Worm (Caenorhabditis elegans) whole organism, late embryonic: Measurements from ENCODE around the gene epc-1.

ENCODE experiments used
- C08G9.2 ChIP-seq: sonication (generic microtip); optimal IDR thresholded peaks from 2 replicates; lab custom pipeline; 2016; ENCODE audit warnings: mild to moderate bottlenecking, missing genetic modification characterization, moderate library complexity, missing compliant biosample characterization
- C38D4.7 ChIP-seq: fragments of 200-800 bp; sonication (Bioruptor generic); optimal IDR thresholded peaks from 2 replicates; lab custom pipeline; 2018; ENCODE audit warnings: mild to moderate bottlenecking, missing genetic modification characterization, moderate library complexity, missing compliant biosample characterization
- F13H6.1 ChIP-seq: sonication (generic microtip); optimal IDR thresholded peaks from 2 replicates; lab custom pipeline; 2016; ENCODE audit warnings: missing genetic modification characterization, missing compliant biosample characterization
- K09A11.1 ChIP-seq: sonication (generic microtip); optimal IDR thresholded peaks from 2 replicates; lab custom pipeline; 2017; ENCODE audit warnings: antibody characterized with exemption, mild to moderate bottlenecking, missing genetic modification characterization, missing compliant biosample characterization; ENCODE audit not compliant: insufficient read depth
- Y22D7AL.16 ChIP-seq: sonication (generic microtip); optimal IDR thresholded peaks from 2 replicates; lab custom pipeline; 2016; ENCODE audit warnings: missing genetic modification characterization, missing compliant biosample characterization
- ahr-1 ChIP-seq: sonication (generic microtip); optimal IDR thresholded peaks from 2 replicates; lab custom pipeline; 2016; ENCODE audit warnings: missing genetic modification characterization, missing compliant biosample characterization
- ama-1 ChIP-seq: fragments of 150-350 bp; optimal IDR thresholded peaks from 2 replicates; lab custom pipeline; 2014
- ceh-18 ChIP-seq: sonication (generic microtip); optimal IDR thresholded peaks from 2 replicates; lab custom pipeline; 2016; ENCODE audit warnings: missing genetic modification characterization, missing compliant biosample characterization
- ceh-2 ChIP-seq: sonication (generic microtip); optimal IDR thresholded peaks from 2 replicates; lab custom pipeline; 2016; ENCODE audit warnings: missing genotype, missing genetic modification characterization, missing compliant biosample characterization
- ceh-30 ChIP-seq: fragments of 150-350 bp; optimal IDR thresholded peaks from 2 replicates; lab custom pipeline; 2014; ENCODE audit warnings: missing biosample characterization, missing genetic modification characterization
- ceh-31 ChIP-seq: sonication (generic microtip); optimal IDR thresholded peaks from 2 replicates; lab custom pipeline; 2016; ENCODE audit warnings: missing genetic modification characterization, missing compliant biosample characterization
- ceh-34 ChIP-seq: sonication (generic microtip); optimal IDR thresholded peaks from 2 replicates; lab custom pipeline; 2016; ENCODE audit warnings: mild to moderate bottlenecking, missing genetic modification characterization, missing compliant biosample characterization
- dmd-4 ChIP-seq: sonication (generic microtip); optimal IDR thresholded peaks from 2 replicates; lab custom pipeline; 2016; ENCODE audit warnings: borderline replicate concordance, missing genetic modification characterization, missing compliant biosample characterization
- dve-1 ChIP-seq: sonication (generic microtip); optimal IDR thresholded peaks from 2 replicates; lab custom pipeline; 2017; ENCODE audit warnings: antibody characterized with exemption, mild to moderate bottlenecking, missing genetic modification characterization, missing compliant biosample characterization
- ets-4 ChIP-seq: sonication (generic microtip); optimal IDR thresholded peaks from 2 replicates; lab custom pipeline; 2016; ENCODE audit warnings: missing genetic modification characterization, missing compliant biosample characterization
- eyg-1 ChIP-seq: sonication (generic microtip); optimal IDR thresholded peaks from 2 replicates; lab custom pipeline; 2016; ENCODE audit warnings: missing genotype, missing genetic modification characterization, missing compliant biosample characterization
- fkh-10 ChIP-seq: fragments of 150-350 bp; optimal IDR thresholded peaks from 2 replicates; lab custom pipeline; 2014; ENCODE audit warnings: missing biosample characterization, missing genetic modification reagents, missing genetic modification characterization
- hlh-13 ChIP-seq: fragments of 200-800 bp; sonication (Bioruptor generic); optimal IDR thresholded peaks from 2 replicates; lab custom pipeline; 2018; ENCODE audit warnings: mild to moderate bottlenecking, missing genetic modification characterization, missing compliant biosample characterization
- hlh-15 ChIP-seq: sonication (generic microtip); optimal IDR thresholded peaks from 2 replicates; lab custom pipeline; 2016; ENCODE audit warnings: missing genetic modification characterization, missing compliant biosample characterization
- hlh-30 ChIP-seq: sonication (generic microtip); optimal IDR thresholded peaks from 2 replicates; lab custom pipeline; 2017; ENCODE audit warnings: antibody characterized with exemption, missing genetic modification characterization, missing compliant biosample characterization; ENCODE audit not compliant: insufficient read depth
- hlh-6 ChIP-seq: sonication (generic microtip); optimal IDR thresholded peaks from 2 replicates; lab custom pipeline; 2016; ENCODE audit warnings: missing genotype, missing genetic modification characterization, missing compliant biosample characterization
- hlh-8 ChIP-seq: sonication (generic microtip); optimal IDR thresholded peaks from 2 replicates; lab custom pipeline; 2016; ENCODE audit warnings: missing genotype, missing genetic modification characterization, missing compliant biosample characterization
- madf-2 ChIP-seq: sonication (generic microtip); optimal IDR thresholded peaks from 2 replicates; lab custom pipeline; 2017; ENCODE audit warnings: missing genetic modification characterization, missing compliant biosample characterization
- mec-3 ChIP-seq: sonication (generic microtip); optimal IDR thresholded peaks from 2 replicates; lab custom pipeline; 2016; ENCODE audit warnings: borderline replicate concordance, missing genetic modification characterization, missing compliant biosample characterization
- nfya-1 ChIP-seq: sonication (generic microtip); optimal IDR thresholded peaks from 2 replicates; lab custom pipeline; 2017; ENCODE audit warnings: missing genetic modification characterization, mild to moderate bottlenecking, missing compliant biosample characterization, antibody characterized with exemption, moderate library complexity
- nhr-232 ChIP-seq: sonication (generic microtip); optimal IDR thresholded peaks from 2 replicates; lab custom pipeline; 2016; ENCODE audit warnings: missing genetic modification characterization, missing compliant biosample characterization
- odd-2 ChIP-seq: sonication (generic microtip); optimal IDR thresholded peaks from 2 replicates; lab custom pipeline; 2017; ENCODE audit warnings: antibody characterized with exemption, mild to moderate bottlenecking, missing genetic modification characterization, missing compliant biosample characterization
- pag-3 ChIP-seq: sonication (generic microtip); optimal IDR thresholded peaks from 2 replicates; lab custom pipeline; 2016; ENCODE audit warnings: missing compliant biosample characterization, missing genetic modification characterization, borderline replicate concordance
- pat-9 ChIP-seq: fragments of 200-800 bp; sonication (Bioruptor generic); optimal IDR thresholded peaks from 2 replicates; lab custom pipeline; 2018; ENCODE audit warnings: mild to moderate bottlenecking, missing genetic modification characterization, moderate library complexity, missing compliant biosample characterization
- pha-4 ChIP-seq: fragments of 150-350 bp; optimal IDR thresholded peaks from 2 replicates; lab custom pipeline; 2018; ENCODE audit warnings: missing biosample characterization, missing genetic modification reagents, missing genetic modification characterization
- pqm-1 ChIP-seq: sonication (generic microtip); optimal IDR thresholded peaks from 2 replicates; lab custom pipeline; 2016; ENCODE audit warnings: missing genetic modification characterization, missing compliant biosample characterization
- pros-1 ChIP-seq: fragments of 150-350 bp; optimal IDR thresholded peaks from 2 replicates; lab custom pipeline; 2014; ENCODE audit warnings: missing biosample characterization, missing genetic modification reagents, missing genetic modification characterization
- ref-2 ChIP-seq: sonication (generic microtip); optimal IDR thresholded peaks from 2 replicates; lab custom pipeline; 2016; ENCODE audit warnings: missing genetic modification characterization, missing compliant biosample characterization
- rnt-1 ChIP-seq: sonication (generic microtip); optimal IDR thresholded peaks from 2 replicates; lab custom pipeline; 2016; ENCODE audit warnings: missing genetic modification characterization, missing compliant biosample characterization
- sox-2 ChIP-seq: fragments of 200-800 bp; sonication (Bioruptor generic); IDR thresholded peaks from 2 replicates; pipeline ENCODE4 v1.3.6; 2022; ENCODE audit warnings: missing genetic modification reagents, missing genetic modification characterization, missing compliant biosample characterization
- sox-4 ChIP-seq: sonication (generic microtip); optimal IDR thresholded peaks from 2 replicates; lab custom pipeline; 2017; ENCODE audit warnings: mild to moderate bottlenecking, missing genetic modification characterization, inconsistent platforms, missing compliant biosample characterization
- syd-9 ChIP-seq: sonication (generic microtip); optimal IDR thresholded peaks from 2 replicates; lab custom pipeline; 2016; ENCODE audit warnings: mild to moderate bottlenecking, missing genetic modification characterization, moderate library complexity, missing compliant biosample characterization
- tbx-2 ChIP-seq: sonication (generic microtip); optimal IDR thresholded peaks from 2 replicates; lab custom pipeline; 2016; ENCODE audit warnings: missing genetic modification characterization, missing compliant biosample characterization
- tbx-7 ChIP-seq: sonication (generic microtip); optimal IDR thresholded peaks from 2 replicates; lab custom pipeline; 2016; ENCODE audit warnings: missing genotype, missing genetic modification characterization, missing compliant biosample characterization
- ttx-3 ChIP-seq: sonication (generic microtip); optimal IDR thresholded peaks from 2 replicates; lab custom pipeline; 2016; ENCODE audit warnings: missing genetic modification reagents, missing genetic modification characterization, missing compliant biosample characterization
- unc-3 ChIP-seq, 2 experiments: fragments of 200-800 bp in 1 of 2; sonication (Bioruptor generic) in 1 of 2; sonication (generic microtip) in 1 of 2; conservative IDR thresholded peaks in 1 of 2; optimal IDR thresholded peaks in 1 of 2; 2 replicates each; pipeline versions ENCODE4 v1.3.6 to Lab custom; 2016 to 2022; ENCODE audit warnings: missing compliant biosample characterization in 2 of 2, missing genetic modification characterization in 2 of 2, missing genetic modification reagents in 1 of 2
- unc-42 ChIP-seq: sonication (generic microtip); optimal IDR thresholded peaks from 2 replicates; lab custom pipeline; 2016; ENCODE audit warnings: missing genotype, missing genetic modification characterization, missing compliant biosample characterization
- unc-55 ChIP-seq: sonication (generic microtip); optimal IDR thresholded peaks from 2 replicates; lab custom pipeline; 2017; ENCODE audit warnings: missing biosample characterization, missing genetic modification reagents, missing genetic modification characterization
- unc-86 ChIP-seq: sonication (generic microtip); optimal IDR thresholded peaks from 2 replicates; lab custom pipeline; 2016; ENCODE audit warnings: missing genetic modification characterization, missing compliant biosample characterization
- zip-5 ChIP-seq: sonication (generic microtip); optimal IDR thresholded peaks from 2 replicates; lab custom pipeline; 2016; ENCODE audit warnings: missing genetic modification characterization, missing compliant biosample characterization
- ztf-16 ChIP-seq: sonication (generic microtip); optimal IDR thresholded peaks from 2 replicates; lab custom pipeline; 2017; ENCODE audit warnings: missing genetic modification characterization, missing compliant biosample characterization

epc-1 gene

DNA sequence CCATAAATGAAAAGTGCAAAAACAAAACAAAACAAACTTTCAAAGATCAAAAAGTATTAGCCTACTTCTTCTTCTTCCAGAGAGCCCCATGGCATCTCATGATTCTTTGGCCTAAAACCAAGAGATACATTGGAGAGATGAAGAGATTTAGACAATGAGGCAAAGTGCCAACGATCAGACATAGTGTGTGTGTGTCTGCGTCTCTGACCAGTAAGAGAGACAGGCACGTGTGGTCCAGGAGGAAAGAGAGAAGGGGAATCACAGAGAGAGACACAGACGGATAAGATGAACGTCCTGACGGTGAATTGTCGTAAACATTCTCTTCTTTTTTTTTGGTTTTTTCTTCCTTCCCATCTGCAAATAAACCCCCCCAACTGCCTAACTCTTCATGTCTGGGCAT is 24.9 kb downstream of the epc-1 start:
- peak; percentile 86 for TF ChIP-seq ceh-18 (tag; lab: Kevin White, UChicago)
- peak; percentile 23 for TF ChIP-seq ztf-16
- TF ChIP-seq pag-3 (tag; lab: Kevin White, UChicago), result no peak
- peak; percentile 30 for TF ChIP-seq hlh-8 (tag; lab: Kevin White, UChicago)
- TF ChIP-seq ceh-2 (tag; lab: Kevin White, UChicago), result peak; percentile 18
- no peak for TF ChIP-seq Y22D7AL.16 (tag; lab: Kevin White, UChicago)
- TF ChIP-seq nhr-232, result no peak
- TF ChIP-seq unc-55 (GFP tag; lab: Kevin White, UChicago), result peak; percentile 98
- peak; percentile 99 for TF ChIP-seq hlh-30
- TF ChIP-seq ceh-31 (tag; lab: Kevin White, UChicago), result peak; percentile 85
- TF ChIP-seq sox-2 (GFP tag; lab: Robert Waterston, UW), result no peak
- peak; percentile 0 for TF ChIP-seq ceh-34 (tag; lab: Kevin White, UChicago)
- TF ChIP-seq syd-9, result peak; percentile 20
- TF ChIP-seq pat-9 (tag; lab: Kevin White, UChicago), result no peak
- no peak for TF ChIP-seq eyg-1 (tag; lab: Kevin White, UChicago)
- TF ChIP-seq odd-2, result no peak
- TF ChIP-seq madf-2, result no peak
- peak; percentile 56 for TF ChIP-seq rnt-1 (tag; lab: Kevin White, UChicago)
- TF ChIP-seq C08G9.2 (tag; lab: Kevin White, UChicago), result peak; percentile 7
- TF ChIP-seq unc-3 (GFP tag; conservative IDR thresholded peaks at IDR 0.05; lab: Robert Waterston, UW), result no peak
- no peak for TF ChIP-seq unc-3 (tag; optimal IDR thresholded peaks at IDR 0.05; lab: Kevin White, UChicago)
- peak; percentile 27 for TF ChIP-seq pqm-1
- peak; percentile 74 for TF ChIP-seq dve-1 (tag; lab: Kevin White, UChicago)
- peak; percentile 38 for TF ChIP-seq unc-42 (tag; lab: Kevin White, UChicago)
- TF ChIP-seq nfya-1, result peak; percentile 96
- peak; percentile 75 for TF ChIP-seq tbx-2 (tag; lab: Kevin White, UChicago)
- peak; percentile 23 for TF ChIP-seq ets-4
- TF ChIP-seq ref-2 (tag; lab: Kevin White, UChicago), result peak; percentile 54

DNA sequence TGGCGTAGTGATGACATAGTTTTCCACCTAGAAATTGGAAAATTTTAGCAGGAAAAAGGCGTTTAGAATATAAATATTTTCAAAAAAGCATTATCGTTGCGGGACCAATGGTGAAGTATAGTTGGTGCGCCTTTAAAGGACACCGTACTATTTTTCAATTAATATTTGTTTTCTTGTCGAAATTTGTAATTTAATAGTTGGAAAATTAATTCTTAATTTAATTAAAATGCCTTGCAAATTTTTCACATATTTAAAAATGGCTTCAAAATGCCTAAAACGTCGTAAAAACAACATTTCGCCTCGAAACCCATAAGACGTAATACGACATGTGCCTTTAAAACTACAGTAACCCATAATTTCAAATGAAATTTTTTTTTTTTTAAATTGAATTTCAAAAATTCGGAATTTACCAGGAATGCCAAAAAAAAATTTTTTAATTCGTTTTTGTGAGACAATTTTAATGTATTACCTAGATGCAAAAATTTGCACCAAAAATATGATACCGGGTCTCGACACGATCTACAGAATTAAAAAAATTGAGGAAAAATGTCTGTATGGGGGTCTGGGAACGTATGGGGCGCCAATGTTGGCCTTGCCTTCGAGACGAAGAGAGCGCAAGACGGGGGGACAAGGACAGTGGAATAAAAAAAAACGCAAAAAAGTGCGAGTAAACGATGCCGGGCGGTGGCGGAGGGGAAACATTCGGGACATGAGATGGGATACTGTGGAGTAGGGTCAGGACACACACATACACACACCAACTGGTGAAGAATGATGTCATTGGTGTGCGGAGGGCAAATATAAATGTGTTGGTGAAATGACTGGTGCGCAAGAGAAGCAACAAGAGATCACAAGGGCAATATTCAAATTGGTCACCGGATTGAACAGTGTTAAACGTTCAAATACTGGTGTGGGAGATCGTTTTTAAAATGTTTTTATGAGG is 32.8 kb downstream of the epc-1 start, which contains the start of gene aakg-1:
aakg-1 (minus strand) TSS at position 52 of the 943 bp plus-strand sequence.
- TF ChIP-seq ceh-34 (tag; lab: Kevin White, UChicago), result peak; percentile 3
- no peak for TF ChIP-seq hlh-15 (tag; lab: Kevin White, UChicago)
- TF ChIP-seq ztf-16, result no peak
- TF ChIP-seq sox-4, result no peak
- TF ChIP-seq unc-86 (tag; lab: Kevin White, UChicago), result no peak
- TF ChIP-seq ahr-1 (tag; lab: Kevin White, UChicago), result no peak
- no peak for TF ChIP-seq ama-1 (lab: Kevin White, UChicago)
- TF ChIP-seq rnt-1 (tag; lab: Kevin White, UChicago), result no peak
- TF ChIP-seq fkh-10 (GFP tag; lab: Kevin White, UChicago), result no peak
- no peak for TF ChIP-seq syd-9
- no peak for TF ChIP-seq sox-2 (GFP tag; lab: Robert Waterston, UW)
- TF ChIP-seq K09A11.1 (tag; lab: Kevin White, UChicago), result no peak
- TF ChIP-seq eyg-1 (tag; lab: Kevin White, UChicago), result peak; percentile 1
- no peak for TF ChIP-seq hlh-13
- no peak for TF ChIP-seq ttx-3
- no peak for TF ChIP-seq C38D4.7 (GFP tag; lab: Kevin White, UChicago)
- TF ChIP-seq nfya-1, result peak; percentile 12
- no peak for TF ChIP-seq F13H6.1 (tag; lab: Kevin White, UChicago)
- no peak for TF ChIP-seq pros-1
- TF ChIP-seq dmd-4, result no peak
- peak; percentile 72 for TF ChIP-seq hlh-30
- TF ChIP-seq ceh-31 (tag; lab: Kevin White, UChicago), result peak; percentile 14
- TF ChIP-seq C08G9.2 (tag; lab: Kevin White, UChicago), result no peak
- no peak for TF ChIP-seq mec-3 (tag; lab: Kevin White, UChicago)
- no peak for TF ChIP-seq pat-9 (tag; lab: Kevin White, UChicago)
- peak; percentile 53 for TF ChIP-seq hlh-6 (tag; lab: Kevin White, UChicago)
- peak; percentile 39 for TF ChIP-seq tbx-2 (tag; lab: Kevin White, UChicago)
- no peak for TF ChIP-seq ref-2 (tag; lab: Kevin White, UChicago)
- no peak for TF ChIP-seq ets-4
- no peak for TF ChIP-seq unc-42 (tag; lab: Kevin White, UChicago)
- no peak for TF ChIP-seq pha-4 (tag; lab: Kevin White, UChicago)
- no peak for TF ChIP-seq ceh-30 (tag; lab: Kevin White, UChicago)
- TF ChIP-seq tbx-7 (tag; lab: Kevin White, UChicago), result no peak
- TF ChIP-seq zip-5 (tag; lab: Kevin White, UChicago), result no peak
- TF ChIP-seq odd-2, result no peak
- no peak for TF ChIP-seq pqm-1
